Worm (Caenorhabditis elegans) whole organism, L3 larva: ENCODE results near the gene sru-8.

ENCODE experiments used
- ZK546.5 ChIP-seq: sonication (generic microtip); optimal IDR thresholded peaks from 2 replicates; lab custom pipeline; 2017; ENCODE audit warnings: missing biosample characterization, missing genetic modification characterization
- ceh-9 ChIP-seq: sonication (generic microtip); optimal IDR thresholded peaks from 2 replicates; lab custom pipeline; 2018; ENCODE audit warnings: missing biosample characterization, missing genetic modification characterization
- elt-3 ChIP-seq, 3 experiments: fragments of 150-350 bp in 1 of 3; sonication (generic microtip) in 2 of 3; optimal IDR thresholded peaks; 2 replicates in 2 of 3; 4 replicates in 1 of 3; lab custom pipeline; 2014 to 2017; ENCODE audit warnings: missing biosample characterization in 3 of 3, missing genetic modification characterization in 3 of 3
- lsy-12 ChIP-seq: sonication (generic microtip); optimal IDR thresholded peaks from 2 replicates; lab custom pipeline; 2016; ENCODE audit warnings: mild to moderate bottlenecking, missing genetic modification characterization, missing compliant biosample characterization
- mdl-1 ChIP-seq: fragments of 150-350 bp; optimal IDR thresholded peaks from 2 replicates; lab custom pipeline; 2014; ENCODE audit warnings: missing biosample characterization, missing genetic modification characterization
- nhr-11 ChIP-seq: fragments of 150-350 bp; optimal IDR thresholded peaks from 2 replicates; lab custom pipeline; 2014; ENCODE audit warnings: missing biosample characterization, missing genetic modification characterization
- nhr-12 ChIP-seq: fragments of 150-350 bp; optimal IDR thresholded peaks from 2 replicates; lab custom pipeline; 2014; ENCODE audit warnings: missing biosample characterization, missing genetic modification characterization
- nhr-25 ChIP-seq: sonication (generic microtip); optimal IDR thresholded peaks from 2 replicates; lab custom pipeline; 2017; ENCODE audit warnings: missing biosample characterization, missing genetic modification characterization
- sea-2 ChIP-seq: fragments of 150-350 bp; sonication (generic microtip); optimal IDR thresholded peaks from 4 replicates; lab custom pipeline; 2014; ENCODE audit warnings: missing biosample characterization, missing genetic modification reagents, missing genetic modification characterization
- unc-39 ChIP-seq: sonication (generic microtip); optimal IDR thresholded peaks from 4 replicates; lab custom pipeline; 2017; ENCODE audit warnings: missing biosample characterization, missing genetic modification characterization
- ztf-11 ChIP-seq: fragments of 150-350 bp; optimal IDR thresholded peaks from 2 replicates; lab custom pipeline; 2014; ENCODE audit warnings: missing biosample characterization, missing genetic modification characterization

- TF ChIP-seq nhr-11 (tag; lab: Kevin White, UChicago) (no peak), elt-3 (tag; optimal IDR thresholded peaks at IDR 0.05; lab: Kevin White, UChicago) (no peak), unc-39 (no peak), nhr-25 (tag; lab: Kevin White, UChicago) (no peak), nhr-12 (tag; lab: Kevin White, UChicago) (no peak), mdl-1 (tag; lab: Kevin White, UChicago) (no peak), sea-2 (GFP tag; lab: Kevin White, UChicago) (no peak), ztf-11 (tag; lab: Kevin White, UChicago) (no peak), ceh-9 (no peak), lsy-12 (tag; lab: Kevin White, UChicago) (no peak), ZK546.5 (tag; lab: Kevin White, UChicago) (no peak)
Observed at ce11 chrV:9812216-9812615, 31.4 kb upstream of the sru-8 start.
